Fruit fly (Drosophila melanogaster) whole organism, prepupa: Measurements from ENCODE around the gene CG17681.

Source experiments
- Blimp-1 ChIP-seq: fragments of 200-800 bp; sonication (Bioruptor generic); optimal IDR thresholded peaks from 3 replicates; lab custom pipeline; 2017; ENCODE audit warnings: missing biosample characterization, missing genetic modification characterization, mild to moderate bottlenecking, moderate library complexity, missing genetic modification reagents
- CG10631 ChIP-seq: fragments of 200-800 bp; sonication (Bioruptor generic); optimal IDR thresholded peaks from 2 replicates; lab custom pipeline; 2016; ENCODE audit warnings: missing biosample characterization, missing genetic modification characterization
- CG10669 ChIP-seq: fragments of 200-800 bp; sonication (Bioruptor generic); optimal IDR thresholded peaks from 3 replicates; lab custom pipeline; 2018; ENCODE audit warnings: missing biosample characterization, mild to moderate bottlenecking, missing genetic modification characterization, moderate library complexity
- CG11762 ChIP-seq: fragments of 200-800 bp; sonication (Bioruptor generic); optimal IDR thresholded peaks from 3 replicates; lab custom pipeline; 2016; ENCODE audit warnings: missing biosample characterization, missing genetic modification characterization; ENCODE audit not compliant: insufficient read depth
- CG11902 ChIP-seq: fragments of 200-800 bp; sonication (Bioruptor generic); optimal IDR thresholded peaks from 3 replicates; lab custom pipeline; 2016; ENCODE audit warnings: missing biosample characterization, missing genetic modification characterization
- CG15336 ChIP-seq: fragments of 200-800 bp; sonication (Bioruptor generic); IDR thresholded peaks from 2 replicates; pipeline ENCODE4 v1.3.6; 2022; ENCODE audit warnings: missing biosample characterization, missing genetic modification characterization
- CG1621 ChIP-seq: fragments of 200-800 bp; sonication (Bioruptor generic); optimal IDR thresholded peaks from 3 replicates; lab custom pipeline; 2018; ENCODE audit warnings: missing biosample characterization, mild to moderate bottlenecking, missing genetic modification characterization
- CG16779 ChIP-seq: fragments of 200-800 bp; sonication (Bioruptor generic); optimal IDR thresholded peaks from 3 replicates; lab custom pipeline; 2017; ENCODE audit warnings: missing biosample characterization, mild to moderate bottlenecking, missing genetic modification characterization
- CG3032 ChIP-seq: fragments of 200-800 bp; optimal IDR thresholded peaks from 2 replicates; lab custom pipeline; 2019; ENCODE audit warnings: missing biosample characterization, mild to moderate bottlenecking, missing genetic modification characterization, moderate library complexity
- CG31627 ChIP-seq: fragments of 200-800 bp; sonication (Bioruptor generic); optimal IDR thresholded peaks from 3 replicates; lab custom pipeline; 2016; ENCODE audit warnings: missing biosample characterization, missing genetic modification characterization
- CG32006 ChIP-seq: fragments of 200-800 bp; sonication (Bioruptor generic); optimal IDR thresholded peaks from 3 replicates; lab custom pipeline; 2017; ENCODE audit warnings: missing biosample characterization, mild to moderate bottlenecking, missing genetic modification characterization
- CG3919 ChIP-seq: fragments of 200-800 bp; sonication (Bioruptor generic); optimal IDR thresholded peaks from 3 replicates; lab custom pipeline; 2016; ENCODE audit warnings: missing biosample characterization, missing genetic modification characterization
- CG4318 ChIP-seq: fragments of 200-800 bp; sonication (Bioruptor generic); optimal IDR thresholded peaks from 3 replicates; lab custom pipeline; 2017; ENCODE audit warnings: missing biosample characterization, mild to moderate bottlenecking, missing genetic modification characterization
- CG6276 ChIP-seq: fragments of 200-800 bp; sonication (Bioruptor generic); optimal IDR thresholded peaks from 2 replicates; lab custom pipeline; 2017; ENCODE audit warnings: missing biosample characterization, mild to moderate bottlenecking, missing genetic modification characterization
- CG6792 ChIP-seq: fragments of 200-800 bp; sonication (Bioruptor generic); optimal IDR thresholded peaks from 3 replicates; lab custom pipeline; 2016; ENCODE audit warnings: missing biosample characterization, missing genetic modification characterization
- CG6808 ChIP-seq: fragments of 200-800 bp; sonication (Bioruptor generic); optimal IDR thresholded peaks from 3 replicates; lab custom pipeline; 2017; ENCODE audit warnings: missing biosample characterization, missing genetic modification characterization, mild to moderate bottlenecking, moderate library complexity, missing genetic modification reagents
- CG6854 ChIP-seq: fragments of 200-800 bp; sonication (Bioruptor generic); optimal IDR thresholded peaks from 2 replicates; lab custom pipeline; 2017; ENCODE audit warnings: missing biosample characterization, mild to moderate bottlenecking, missing genetic modification characterization
- CG7368 ChIP-seq: fragments of 200-800 bp; sonication (Bioruptor generic); optimal IDR thresholded peaks from 3 replicates; lab custom pipeline; 2016; ENCODE audit warnings: missing biosample characterization, missing genetic modification characterization
- CG8319 ChIP-seq: fragments of 200-800 bp; sonication (Bioruptor generic); optimal IDR thresholded peaks from 3 replicates; lab custom pipeline; 2016; ENCODE audit warnings: missing biosample characterization, missing genetic modification characterization
- CG8632 ChIP-seq: fragments of 200-800 bp; sonication (Bioruptor generic); optimal IDR thresholded peaks from 3 replicates; lab custom pipeline; 2016; ENCODE audit warnings: missing biosample characterization, missing genetic modification characterization
- Eip75B ChIP-seq: fragments of 200-800 bp; sonication (Bioruptor generic); optimal IDR thresholded peaks from 3 replicates; lab custom pipeline; 2016; ENCODE audit warnings: missing biosample characterization, missing genetic modification characterization
- Eip78C ChIP-seq: fragments of 200-800 bp; sonication (Bioruptor generic); peaks from one replicate; lab custom pipeline; 2016; ENCODE audit warnings: missing biosample characterization, missing genetic modification characterization
- Eip93F ChIP-seq: fragments of 200-800 bp; sonication (Bioruptor generic); optimal IDR thresholded peaks from 2 replicates; lab custom pipeline; 2016; ENCODE audit warnings: missing biosample characterization, mild to moderate bottlenecking, missing genetic modification characterization
- Ets21C ChIP-seq: fragments of 200-800 bp; sonication (Bioruptor generic); optimal IDR thresholded peaks from 3 replicates; lab custom pipeline; 2016; ENCODE audit warnings: missing biosample characterization, missing genetic modification characterization
- Gug ChIP-seq: fragments of 200-800 bp; sonication (Bioruptor generic); IDR thresholded peaks from 2 replicates; pipeline ENCODE4 v1.3.6; 2022; ENCODE audit warnings: missing biosample characterization, missing genetic modification characterization
- Hr38 ChIP-seq: sonication (Bioruptor generic); optimal IDR thresholded peaks from 2 replicates; lab custom pipeline; 2016; ENCODE audit warnings: missing biosample characterization, missing genetic modification characterization
- Hr39 ChIP-seq: fragments of 200-800 bp; sonication (Bioruptor generic); optimal IDR thresholded peaks from 2 replicates; lab custom pipeline; 2016; ENCODE audit warnings: missing biosample characterization, missing genetic modification characterization
- Lpt ChIP-seq: fragments of 200-800 bp; sonication (Bioruptor generic); optimal IDR thresholded peaks from 3 replicates; lab custom pipeline; 2016; ENCODE audit warnings: missing biosample characterization, missing genetic modification characterization
- Met ChIP-seq: fragments of 200-800 bp; sonication (Bioruptor generic); optimal IDR thresholded peaks from 3 replicates; lab custom pipeline; 2016; ENCODE audit warnings: missing biosample characterization, missing genetic modification characterization
- OdsH ChIP-seq: fragments of 200-800 bp; sonication (Bioruptor generic); optimal IDR thresholded peaks from 3 replicates; lab custom pipeline; 2016; ENCODE audit warnings: missing biosample characterization, missing genetic modification characterization
- Smox ChIP-seq: fragments of 200-800 bp; sonication (Bioruptor generic); optimal IDR thresholded peaks from 3 replicates; lab custom pipeline; 2016; ENCODE audit warnings: missing biosample characterization, missing genetic modification characterization
- Sox14 ChIP-seq: fragments of 200-800 bp; sonication (Bioruptor generic); optimal IDR thresholded peaks from 3 replicates; lab custom pipeline; 2016; ENCODE audit warnings: missing biosample characterization, missing genetic modification characterization
- Sox15 ChIP-seq: fragments of 200-800 bp; sonication (Bioruptor generic); optimal IDR thresholded peaks from 3 replicates; lab custom pipeline; 2016; ENCODE audit warnings: missing biosample characterization, missing genetic modification characterization
- achi ChIP-seq: fragments of 200-800 bp; sonication (Bioruptor generic); optimal IDR thresholded peaks from 3 replicates; lab custom pipeline; 2016; ENCODE audit warnings: missing biosample characterization, missing genetic modification characterization
- acj6 ChIP-seq: fragments of 200-800 bp; sonication (Bioruptor generic); optimal IDR thresholded peaks from 3 replicates; lab custom pipeline; 2016; ENCODE audit warnings: missing biosample characterization, missing genetic modification characterization
- cyc ChIP-seq: fragments of 200-800 bp; sonication (Bioruptor generic); optimal IDR thresholded peaks from 3 replicates; lab custom pipeline; 2016; ENCODE audit warnings: missing biosample characterization, missing genetic modification characterization
- dac ChIP-seq: fragments of 200-800 bp; sonication (Bioruptor generic); optimal IDR thresholded peaks from 2 replicates; lab custom pipeline; 2017; ENCODE audit warnings: missing biosample characterization, mild to moderate bottlenecking, missing genetic modification characterization
- eg ChIP-seq: fragments of 200-800 bp; sonication (Bioruptor generic); IDR thresholded peaks from 3 replicates; pipeline ENCODE4 v1.3.6; 2022; ENCODE audit warnings: missing biosample characterization, missing genetic modification characterization
- fd59A ChIP-seq: fragments of 200-800 bp; sonication (Bioruptor generic); optimal IDR thresholded peaks from 2 replicates; lab custom pipeline; 2017; ENCODE audit warnings: missing biosample characterization, mild to moderate bottlenecking, missing genetic modification characterization, missing genetic modification reagents
- fd85E ChIP-seq: fragments of 200-800 bp; sonication (Bioruptor generic); optimal IDR thresholded peaks from 3 replicates; lab custom pipeline; 2016; ENCODE audit warnings: missing biosample characterization, missing genetic modification characterization
- fkh ChIP-seq: fragments of 200-800 bp; sonication (Bioruptor generic); optimal IDR thresholded peaks from 3 replicates; lab custom pipeline; 2017; ENCODE audit warnings: missing biosample characterization, mild to moderate bottlenecking, missing genetic modification characterization, moderate library complexity
- lz ChIP-seq: fragments of 200-800 bp; sonication (Bioruptor generic); optimal IDR thresholded peaks from 3 replicates; lab custom pipeline; 2016; ENCODE audit warnings: missing biosample characterization, missing genetic modification characterization
- net ChIP-seq: fragments of 200-800 bp; sonication (Bioruptor generic); optimal IDR thresholded peaks from 3 replicates; lab custom pipeline; 2016; ENCODE audit warnings: missing biosample characterization, missing genetic modification characterization
- salr ChIP-seq, 2 experiments: fragments of 200-800 bp; sonication (Bioruptor generic); optimal IDR thresholded peaks; 3 replicates each; lab custom pipeline; 2016 to 2018; ENCODE audit warnings: missing biosample characterization in 2 of 2, missing genetic modification characterization in 2 of 2, mild to moderate bottlenecking in 1 of 2
- ss ChIP-seq, 2 experiments: fragments of 200-800 bp; sonication (Bioruptor generic); optimal IDR thresholded peaks; 2 replicates in 1 of 2; 3 replicates in 1 of 2; lab custom pipeline; 2017 to 2018; ENCODE audit warnings: mild to moderate bottlenecking in 2 of 2, missing biosample characterization in 2 of 2, missing genetic modification characterization in 2 of 2, moderate library complexity in 1 of 2
- svp ChIP-seq: fragments of 200-800 bp; sonication (Bioruptor generic); peaks from one replicate; lab custom pipeline; 2016; ENCODE audit warnings: missing biosample characterization, missing genetic modification characterization
- vri ChIP-seq: fragments of 200-800 bp; sonication (Bioruptor generic); optimal IDR thresholded peaks from 3 replicates; lab custom pipeline; 2016; ENCODE audit warnings: missing biosample characterization, mild to moderate bottlenecking, missing genetic modification characterization

CG17681 gene

DNA sequence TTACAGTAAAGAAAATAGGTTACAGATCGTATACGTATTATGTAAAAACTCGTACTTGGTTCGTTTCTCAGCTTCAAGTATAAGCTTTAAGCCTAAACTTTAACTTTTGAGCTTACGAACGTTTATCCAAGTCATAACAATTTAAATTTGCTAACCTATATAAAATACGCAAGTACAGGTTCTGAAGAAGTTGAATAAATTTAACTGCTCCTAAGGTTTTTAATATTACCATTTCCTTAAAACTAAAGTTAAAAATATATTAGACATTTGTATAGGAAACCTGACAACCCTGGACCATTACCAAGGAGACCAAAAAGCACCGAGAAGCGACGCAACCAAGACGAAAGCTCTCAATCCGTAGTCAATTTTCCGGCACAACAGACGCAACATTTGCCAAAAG is 33.3 kb upstream of the CG17681 start, which contains the start of gene CG5758 (continued):
- no peak for TF ChIP-seq ss (GFP tag; optimal IDR thresholded peaks at IDR 0.05; lab: Kevin White, UChicago)
- no peak for TF ChIP-seq CG11902 (GFP tag; lab: Kevin White, UChicago)
- TF ChIP-seq CG3032 (tag; lab: Kevin White, UChicago), result no peak
- TF ChIP-seq svp, result peak; percentile 87
- no peak for TF ChIP-seq CG16779
- peak; percentile 29 for TF ChIP-seq lz (GFP tag; lab: Kevin White, UChicago)
- TF ChIP-seq CG10631, result peak; percentile 3
- peak; percentile 14 for TF ChIP-seq CG31627 (GFP tag; lab: Kevin White, UChicago)
- TF ChIP-seq CG6808 (GFP tag; lab: Kevin White, UChicago), result no peak
- peak; percentile 30; the same call in 1 of the 3 replicates for TF ChIP-seq eg

DNA sequence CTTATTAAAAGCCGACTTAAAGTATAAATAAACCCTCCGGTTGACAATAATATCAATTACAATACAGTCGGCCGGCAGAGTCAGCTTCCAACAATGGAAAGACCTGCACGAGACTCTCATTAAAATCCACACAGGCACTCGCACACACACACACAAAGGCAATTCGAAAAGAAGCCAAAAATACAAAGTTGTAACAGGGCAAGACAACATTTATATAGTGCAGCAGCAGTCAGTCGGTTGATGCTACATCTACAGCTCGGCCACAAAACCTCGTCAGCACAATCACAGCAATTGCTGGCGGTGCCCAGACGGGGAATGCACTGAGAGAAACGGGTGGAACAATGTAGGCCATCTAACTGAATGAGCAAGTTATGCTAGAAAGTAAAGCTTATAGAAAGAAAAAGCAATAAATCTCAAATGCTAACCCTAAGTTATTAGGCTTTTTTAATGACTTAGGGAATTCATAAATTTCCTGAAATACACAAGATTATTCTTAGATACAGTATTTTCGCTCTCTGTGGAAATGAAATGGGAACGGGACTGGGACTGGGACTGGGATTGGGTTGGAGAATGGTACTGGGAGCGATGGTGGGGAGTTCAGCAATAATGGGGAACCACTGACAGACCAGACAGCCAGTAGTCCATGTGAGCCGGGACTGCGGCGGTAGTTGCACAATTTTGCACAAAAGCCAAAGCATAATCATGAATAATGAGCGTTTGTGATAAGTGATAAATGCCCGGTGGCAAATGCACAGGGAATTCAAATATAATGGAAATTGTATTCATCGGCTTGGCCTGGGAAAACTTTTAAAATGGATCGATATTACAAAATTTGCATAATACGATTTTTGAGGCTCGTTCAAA is 31.3 kb upstream of the CG17681 start:
- TF ChIP-seq Eip78C (peak; percentile 100), CG3919 (peak; percentile 98), OdsH (GFP tag; lab: Kevin White, UChicago) (peak; percentile 96), achi (GFP tag; lab: Kevin White, UChicago) (peak; percentile 95), CG7368 (GFP tag; lab: Kevin White, UChicago) (peak; percentile 97), CG10669 (peak; percentile 98), Sox14 (peak; percentile 98), Hr39 (GFP tag; lab: Kevin White, UChicago) (peak; percentile 95), CG8319 (peak; percentile 94), CG15336 (peak; percentile 98), CG1621 (peak; percentile 97), CG11902 (GFP tag; lab: Kevin White, UChicago) (peak; percentile 93), ss (GFP tag; optimal IDR thresholded peaks at IDR 0.05; lab: Kevin White, UChicago) (peak; percentile 97), CG3032 (tag; lab: Kevin White, UChicago) (peak; percentile 97), Lpt (GFP tag; lab: Kevin White, UChicago) (peak; percentile 95), net (peak; percentile 96), CG6854 (GFP tag; lab: Kevin White, UChicago) (peak; percentile 89), Smox (GFP tag; lab: Kevin White, UChicago) (peak; percentile 94), Hr38 (GFP tag; lab: Kevin White, UChicago) (peak; percentile 83), CG6792 (GFP tag; lab: Kevin White, UChicago) (peak; percentile 98), CG16779 (peak; percentile 95), svp (peak; percentile 98), fd59A (GFP tag; lab: Kevin White, UChicago) (peak; percentile 96), Sox15 (GFP tag; lab: Kevin White, UChicago) (peak; percentile 93), dac (GFP tag; lab: Kevin White, UChicago) (peak; percentile 92), fd85E (GFP tag; lab: Kevin White, UChicago) (peak; percentile 88), CG6276 (GFP tag; lab: Kevin White, UChicago) (peak; percentile 96), CG11762 (peak; percentile 95), acj6 (GFP tag; lab: Kevin White, UChicago) (peak; percentile 96), Eip75B (GFP tag; lab: Kevin White, UChicago) (peak; percentile 98), CG8632 (GFP tag; lab: Kevin White, UChicago) (peak; percentile 93), CG31627 (GFP tag; lab: Kevin White, UChicago) (peak; percentile 95), Met (GFP tag; lab: Kevin White, UChicago) (peak; percentile 94), cyc (peak; percentile 97), eg (peak; percentile 97), CG32006 (peak; percentile 96), Eip93F (GFP tag; lab: Kevin White, UChicago) (peak; percentile 81), vri (GFP tag; lab: Kevin White, UChicago) (peak; percentile 90), fkh (GFP tag; lab: Kevin White, UChicago) (no peak), Gug (GFP tag; lab: Robert Waterston, UW) (peak; percentile 97), CG6808 (GFP tag; lab: Kevin White, UChicago) (peak; percentile 96), salr (GFP tag; optimal IDR thresholded peaks at IDR 0.05; lab: Kevin White, UChicago) (peak; percentile 94 to 95), Ets21C (peak; percentile 90), Blimp-1 (peak; percentile 74), CG4318 (GFP tag; lab: Kevin White, UChicago) (peak; percentile 90)
